Worm (Caenorhabditis elegans): ENCODE results near the gene C23G10.7.

DNA sequence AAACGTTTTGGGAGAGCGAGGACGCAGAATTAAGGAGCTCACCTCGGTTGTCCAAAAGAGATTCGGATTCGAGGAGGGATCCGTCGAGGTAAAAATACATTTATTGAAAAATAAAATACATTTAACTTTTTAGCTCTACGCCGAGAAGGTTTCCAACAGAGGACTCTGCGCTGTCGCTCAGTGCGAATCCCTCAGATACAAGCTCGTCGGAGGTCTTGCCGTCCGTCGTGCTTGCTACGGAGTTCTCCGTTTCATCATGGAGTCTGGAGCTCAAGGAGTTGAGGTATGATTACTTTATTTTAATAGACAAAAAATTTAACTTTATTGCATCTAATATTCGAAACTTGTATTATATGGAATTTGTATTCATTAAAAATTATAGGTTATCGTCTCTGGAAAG is 8.8 kb upstream of the C23G10.7 start:
- TF ChIP-seq lin-39 (tag; optimal IDR thresholded peaks at IDR 0.05) (no peak), aly-2 (tag; optimal IDR thresholded peaks at IDR 0.05) (no peak), snpc-4 (tag; optimal IDR thresholded peaks at IDR 0.05) (no peak), egl-27 (tag; optimal IDR thresholded peaks at IDR 0.05) (no peak), R02D3.7 (tag; optimal IDR thresholded peaks at IDR 0.05) (no peak), elt-3 (tag; optimal IDR thresholded peaks at IDR 0.05) (no peak)
